Worm (Caenorhabditis elegans) whole organism, L2 larva: Measurements from ENCODE around the gene elof-1.
"Not testable (repeated sequence)": the region's sequence is repeated elsewhere in the genome, so short reads cannot be mapped to it uniquely, and the experiment has no call there.

Experiments
- C34F6.9 ChIP-seq: fragments of 150-350 bp; optimal IDR thresholded peaks from 2 replicates; lab custom pipeline; 2014; ENCODE audit warnings: missing biosample characterization, missing genetic modification characterization
- R02D3.7 ChIP-seq: fragments of 150-350 bp; optimal IDR thresholded peaks from 2 replicates; lab custom pipeline; 2014; ENCODE audit warnings: missing biosample characterization, missing genetic modification characterization
- Y55F3AM.14 ChIP-seq: fragments of 200-800 bp; sonication (Bioruptor generic); optimal IDR thresholded peaks from 2 replicates; lab custom pipeline; 2018; ENCODE audit warnings: mild to moderate bottlenecking, missing genetic modification characterization, missing compliant biosample characterization
- ZK546.5 ChIP-seq: sonication (generic microtip); optimal IDR thresholded peaks from 2 replicates; lab custom pipeline; 2017; ENCODE audit warnings: missing biosample characterization, missing genetic modification characterization
- alr-1 ChIP-seq: fragments of 150-350 bp; optimal IDR thresholded peaks from 2 replicates; lab custom pipeline; 2014; ENCODE audit warnings: missing biosample characterization, missing genetic modification characterization
- ama-1 ChIP-seq: fragments of 150-350 bp; optimal IDR thresholded peaks from 2 replicates; lab custom pipeline; 2018; ENCODE audit warnings: inconsistent platforms
- blmp-1 ChIP-seq: sonication (generic microtip); optimal IDR thresholded peaks from 2 replicates; lab custom pipeline; 2017; ENCODE audit warnings: missing genetic modification characterization, mild to moderate bottlenecking, missing compliant biosample characterization, antibody characterized with exemption, moderate library complexity; ENCODE audit not compliant: insufficient read depth
- ceh-82 ChIP-seq: fragments of 150-350 bp; optimal IDR thresholded peaks from 2 replicates; lab custom pipeline; 2014; ENCODE audit warnings: missing biosample characterization, missing genetic modification characterization
- crh-2 ChIP-seq: sonication (generic microtip); optimal IDR thresholded peaks from 2 replicates; lab custom pipeline; 2017; ENCODE audit warnings: missing biosample characterization, missing genetic modification characterization
- dmd-4 ChIP-seq: sonication (generic microtip); optimal IDR thresholded peaks from 2 replicates; lab custom pipeline; 2017; ENCODE audit warnings: missing biosample characterization, missing genetic modification characterization
- egl-27 ChIP-seq: sonication (generic microtip); optimal IDR thresholded peaks from 3 replicates; lab custom pipeline; 2017; ENCODE audit warnings: missing biosample characterization, missing genetic modification reagents, missing genetic modification characterization
- fos-1 ChIP-seq: fragments of 150-350 bp; optimal IDR thresholded peaks from 2 replicates; lab custom pipeline; 2014; ENCODE audit warnings: missing biosample characterization, missing genetic modification characterization
- gmeb-1 ChIP-seq: fragments of 150-350 bp; optimal IDR thresholded peaks from 2 replicates; lab custom pipeline; 2014; ENCODE audit warnings: missing biosample characterization, missing genetic modification characterization
- lin-39 ChIP-seq: fragments of 150-350 bp; optimal IDR thresholded peaks from 2 replicates; lab custom pipeline; 2014; ENCODE audit warnings: missing biosample characterization, missing genetic modification reagents, missing genetic modification characterization
- lsy-2 ChIP-seq, 2 experiments: fragments of 150-350 bp in 1 of 2; sonication (generic microtip) in 1 of 2; optimal IDR thresholded peaks; 2 replicates each; lab custom pipeline; 2014 to 2017; ENCODE audit warnings: missing biosample characterization in 2 of 2, missing genetic modification characterization in 2 of 2
- mab-5 ChIP-seq: fragments of 150-350 bp; optimal IDR thresholded peaks from 2 replicates; lab custom pipeline; 2014; ENCODE audit warnings: missing biosample characterization, missing genetic modification characterization
- mbf-1 ChIP-seq: sonication (generic microtip); optimal IDR thresholded peaks from 2 replicates; lab custom pipeline; 2017; ENCODE audit warnings: missing biosample characterization, missing genetic modification characterization
- mdl-1 ChIP-seq, 2 experiments: fragments of 150-350 bp in 1 of 2; sonication (generic microtip) in 1 of 2; optimal IDR thresholded peaks; 2 replicates each; lab custom pipeline; 2017; ENCODE audit warnings: missing biosample characterization in 2 of 2, missing genetic modification characterization in 2 of 2
- nhr-10 ChIP-seq: sonication (generic microtip); optimal IDR thresholded peaks from 2 replicates; lab custom pipeline; 2017; ENCODE audit warnings: missing biosample characterization, missing genetic modification characterization
- nhr-11 ChIP-seq: fragments of 150-350 bp; optimal IDR thresholded peaks from 2 replicates; lab custom pipeline; 2014; ENCODE audit warnings: missing biosample characterization, missing genetic modification characterization
- nhr-12 ChIP-seq: fragments of 150-350 bp; optimal IDR thresholded peaks from 2 replicates; lab custom pipeline; 2014; ENCODE audit warnings: missing biosample characterization, missing genetic modification characterization
- nhr-129 ChIP-seq: fragments of 150-350 bp; optimal IDR thresholded peaks from 2 replicates; lab custom pipeline; 2014; ENCODE audit warnings: missing biosample characterization, missing genetic modification characterization
- nhr-21 ChIP-seq: fragments of 150-350 bp; optimal IDR thresholded peaks from 2 replicates; lab custom pipeline; 2014; ENCODE audit warnings: missing biosample characterization, missing genetic modification characterization
- nhr-23 ChIP-seq: fragments of 150-350 bp; optimal IDR thresholded peaks from 2 replicates; lab custom pipeline; 2014; ENCODE audit warnings: missing biosample characterization, missing genetic modification reagents, missing genetic modification characterization
- nhr-237 ChIP-seq: fragments of 150-350 bp; optimal IDR thresholded peaks from 2 replicates; lab custom pipeline; 2014; ENCODE audit warnings: missing biosample characterization, missing genetic modification characterization
- nhr-25 ChIP-seq: fragments of 150-350 bp; sonication (generic microtip); optimal IDR thresholded peaks from 3 replicates; lab custom pipeline; 2014; ENCODE audit warnings: missing biosample characterization, missing genetic modification characterization
- nhr-77 ChIP-seq: fragments of 150-350 bp; optimal IDR thresholded peaks from 2 replicates; lab custom pipeline; 2014; ENCODE audit warnings: missing biosample characterization, missing genetic modification characterization
- sma-3 ChIP-seq: sonication (generic microtip); optimal IDR thresholded peaks from 2 replicates; lab custom pipeline; 2016; ENCODE audit warnings: missing genetic modification reagents, missing genetic modification characterization, missing compliant biosample characterization
- snpc-4 ChIP-seq: fragments of 150-350 bp; optimal IDR thresholded peaks from 2 replicates; lab custom pipeline; 2014; ENCODE audit warnings: missing biosample characterization, missing genetic modification characterization
- unc-39 ChIP-seq: fragments of 150-350 bp; optimal IDR thresholded peaks from 2 replicates; lab custom pipeline; 2014; ENCODE audit warnings: missing biosample characterization, missing genetic modification characterization
- unc-62 ChIP-seq: fragments of 150-350 bp; optimal IDR thresholded peaks from 2 replicates; lab custom pipeline; 2014; ENCODE audit warnings: missing biosample characterization, missing genetic modification reagents, missing genetic modification characterization
- zag-1 ChIP-seq: fragments of 150-350 bp; optimal IDR thresholded peaks from 2 replicates; lab custom pipeline; 2014; ENCODE audit warnings: missing biosample characterization, missing genetic modification characterization
- ztf-1 ChIP-seq: fragments of 200-800 bp; sonication (Bioruptor generic); conservative IDR thresholded peaks from 2 replicates; pipeline ENCODE4 v1.3.6; 2022; ENCODE audit warnings: missing genetic modification characterization, missing compliant biosample characterization
- ztf-11 ChIP-seq: sonication (generic microtip); optimal IDR thresholded peaks from 2 replicates; lab custom pipeline; 2017; ENCODE audit warnings: missing biosample characterization, missing genetic modification characterization
- ztf-4 ChIP-seq: fragments of 150-350 bp; optimal IDR thresholded peaks from 2 replicates; lab custom pipeline; 2014; ENCODE audit warnings: missing biosample characterization, missing genetic modification characterization

Gene elof-1

DNA sequence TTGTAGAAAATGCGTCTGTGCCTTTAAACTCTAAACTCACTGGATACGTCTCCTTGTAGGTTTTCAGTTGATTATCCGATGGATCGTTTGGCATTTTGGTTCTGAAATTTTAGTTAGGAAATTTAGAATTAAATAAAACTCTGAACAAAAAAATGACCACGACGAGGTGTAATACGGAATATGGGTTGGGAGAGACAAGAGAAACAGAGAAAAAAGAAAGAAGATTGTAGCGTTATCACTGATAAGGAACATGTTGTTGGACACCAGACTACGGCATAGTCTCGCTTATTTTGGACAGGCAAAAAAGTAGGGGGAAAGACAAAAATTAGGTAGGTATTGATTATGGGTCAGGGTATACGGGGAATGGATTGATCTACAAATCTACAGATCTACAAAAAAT lies 47.6 kb upstream of the elof-1 start, which contains the start of gene ctl-2:
TSS of gene ctl-2 (minus strand) at position 101 of the 400 bp plus-strand sequence.
- TF ChIP-seq mab-5 (tag; lab: Kevin White, UChicago); nhr-129 (tag; lab: Kevin White, UChicago); nhr-21: not testable (repeated sequence)

DNA sequence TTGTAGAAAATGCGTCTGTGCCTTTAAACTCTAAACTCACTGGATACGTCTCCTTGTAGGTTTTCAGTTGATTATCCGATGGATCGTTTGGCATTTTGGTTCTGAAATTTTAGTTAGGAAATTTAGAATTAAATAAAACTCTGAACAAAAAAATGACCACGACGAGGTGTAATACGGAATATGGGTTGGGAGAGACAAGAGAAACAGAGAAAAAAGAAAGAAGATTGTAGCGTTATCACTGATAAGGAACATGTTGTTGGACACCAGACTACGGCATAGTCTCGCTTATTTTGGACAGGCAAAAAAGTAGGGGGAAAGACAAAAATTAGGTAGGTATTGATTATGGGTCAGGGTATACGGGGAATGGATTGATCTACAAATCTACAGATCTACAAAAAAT lies 43.4 kb upstream of the elof-1 start, which contains the start of gene ctl-1:
TSS of gene ctl-1 (minus strand) at position 101 of the 400 bp plus-strand sequence.
- TF ChIP-seq mab-5 (tag; lab: Kevin White, UChicago); sma-3 (GFP tag; lab: Kevin White, UChicago); mbf-1 (tag; lab: Kevin White, UChicago): not testable (repeated sequence)

DNA sequence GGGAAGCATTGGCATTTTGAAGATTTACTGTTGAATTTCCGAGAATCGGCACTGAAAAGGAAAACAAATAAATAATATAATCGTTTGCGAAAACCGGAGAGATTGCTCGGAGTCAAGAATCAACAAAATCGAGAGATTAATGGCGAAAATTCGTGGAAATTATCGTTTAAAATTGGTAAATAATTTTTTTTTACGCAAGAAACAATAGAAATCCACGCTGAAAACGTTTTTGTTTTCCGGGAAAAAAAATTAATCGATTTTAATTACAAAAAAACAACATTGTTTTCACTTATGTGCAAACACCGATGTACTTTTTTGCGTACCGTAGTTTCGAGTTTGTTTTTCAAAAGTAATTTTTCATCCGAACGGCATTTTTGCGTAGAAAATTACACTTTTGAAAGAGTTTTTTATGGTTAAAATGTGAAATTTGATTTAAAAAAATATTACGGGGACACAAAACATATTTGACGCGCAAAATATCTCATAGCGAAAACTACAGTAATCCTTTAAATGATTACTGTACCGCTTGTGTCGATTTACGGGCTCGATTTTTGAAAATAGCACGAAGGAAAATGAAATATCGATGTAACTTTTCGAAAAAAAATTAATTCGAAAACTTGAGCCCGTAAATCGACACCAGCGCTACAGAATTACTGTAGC lies 38.7 kb upstream of the elof-1 start, which contains the start of gene ctl-3:
TSS of gene ctl-3 (minus strand) at position 51 of the 660 bp plus-strand sequence.
- TF ChIP-seq blmp-1 (tag; lab: Kevin White, UChicago): no peak
- TF ChIP-seq nhr-237 (tag; lab: Kevin White, UChicago): no peak
- TF ChIP-seq mbf-1 (tag; lab: Kevin White, UChicago): no peak
- no peak for TF ChIP-seq nhr-21
- no peak for TF ChIP-seq unc-39 (tag; lab: Kevin White, UChicago)
- no peak for TF ChIP-seq nhr-12
- no peak for TF ChIP-seq nhr-129 (tag; lab: Kevin White, UChicago)
- TF ChIP-seq zag-1 (tag; lab: Kevin White, UChicago): no peak
- no peak for TF ChIP-seq ZK546.5 (tag; lab: Kevin White, UChicago)
- no peak for TF ChIP-seq ceh-82
- TF ChIP-seq Y55F3AM.14 (GFP tag; lab: Kevin White, UChicago): no peak
- TF ChIP-seq crh-2 (tag; lab: Kevin White, UChicago): no peak
- TF ChIP-seq lin-39: no peak
- TF ChIP-seq mdl-1 (tag; optimal IDR thresholded peaks at IDR 0.05; lab: Kevin White, UChicago): no peak
- TF ChIP-seq alr-1: no peak
- no peak for TF ChIP-seq lsy-2 (tag; optimal IDR thresholded peaks at IDR 0.05; lab: Kevin White, UChicago)

DNA sequence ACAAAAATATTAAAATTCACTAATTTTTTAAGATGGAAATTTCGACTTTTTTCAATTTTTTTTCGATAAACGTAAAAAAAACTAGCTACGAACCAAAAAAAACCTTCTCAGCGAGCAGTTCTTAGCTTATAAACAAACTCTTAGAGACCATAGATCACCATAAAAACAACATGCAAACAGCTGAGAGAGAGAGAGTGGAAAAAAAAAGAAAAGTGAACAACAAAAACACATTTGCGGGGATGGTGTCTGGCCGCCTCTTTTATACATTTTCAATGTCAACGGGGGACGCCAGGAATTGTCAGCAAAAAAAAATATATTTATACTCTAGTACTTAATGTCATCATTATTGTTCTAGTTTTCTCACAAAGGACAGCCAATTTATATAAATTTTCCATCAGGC lies 38.0 kb upstream of the elof-1 start:
- TF ChIP-seq unc-62 (GFP tag; lab: Kevin White, UChicago) (no peak), snpc-4 (no peak), nhr-25 (tag; lab: Kevin White, UChicago) (no peak), ama-1 (no peak), zag-1 (tag; lab: Kevin White, UChicago) (no peak), ztf-11 (tag; lab: Kevin White, UChicago) (no peak), egl-27 (no peak), ztf-1 (GFP tag; lab: Robert Waterston, UW) (no peak), nhr-11 (tag; lab: Kevin White, UChicago) (no peak), gmeb-1 (tag; lab: Kevin White, UChicago) (no peak), C34F6.9 (tag; lab: Kevin White, UChicago) (no peak), lsy-2 (tag; optimal IDR thresholded peaks at IDR 0.05; lab: Kevin White, UChicago) (no peak), nhr-23 (tag; lab: Kevin White, UChicago) (no peak), ceh-82 (no peak), nhr-10 (no peak), nhr-237 (tag; lab: Kevin White, UChicago) (no peak)

DNA sequence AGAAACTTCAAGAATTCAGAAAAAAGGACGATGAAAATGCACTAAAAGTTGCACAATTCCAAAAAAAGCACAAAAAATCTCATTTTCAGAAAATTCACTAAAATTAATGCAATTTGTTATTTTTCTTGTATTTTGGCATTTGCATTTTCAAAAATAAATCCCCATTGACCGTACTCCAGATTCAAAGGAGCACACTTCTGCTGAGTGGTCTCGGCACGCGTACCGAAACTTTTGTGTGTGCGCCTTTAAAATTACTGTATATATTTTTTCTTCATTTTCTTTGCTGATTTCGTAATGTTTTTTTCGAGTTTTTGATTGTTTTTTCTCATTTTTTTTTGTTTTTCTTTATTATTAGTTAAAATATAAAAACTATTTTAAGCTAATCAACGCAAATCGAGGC lies 37.4 kb upstream of the elof-1 start:
- TF ChIP-seq sma-3 (GFP tag; lab: Kevin White, UChicago) (no peak), dmd-4 (no peak), nhr-23 (tag; lab: Kevin White, UChicago) (no peak), crh-2 (tag; lab: Kevin White, UChicago) (no peak), snpc-4 (no peak), fos-1 (tag; lab: Kevin White, UChicago) (no peak), ztf-11 (tag; lab: Kevin White, UChicago) (no peak), nhr-25 (tag; lab: Kevin White, UChicago) (no peak), nhr-77 (tag; lab: Kevin White, UChicago) (no peak), nhr-237 (tag; lab: Kevin White, UChicago) (no peak), ztf-4 (tag; lab: Kevin White, UChicago) (no peak), R02D3.7 (tag; lab: Kevin White, UChicago) (no peak)
